Fruit fly (Drosophila melanogaster): ENCODE measurements around the gene snRNP-U1-C.

The snRNP-U1-C gene

dm6 chr3R:19014742-19015422 lies 31.4 kb upstream of the snRNP-U1-C start (continued):
- TF ChIP-seq CG31441 (GFP tag; IDR thresholded peaks at IDR 0.05) (peak; percentile 66), Lim3 (GFP tag; IDR thresholded peaks at IDR 0.05) (no peak), Chrac-16 (GFP tag; optimal IDR thresholded peaks at IDR 0.05) (peak; percentile 24), sim (GFP tag; IDR thresholded peaks at IDR 0.05) (peak; percentile 69), CG10147 (GFP tag; optimal IDR thresholded peaks at IDR 0.05) (peak; percentile 15), HLH3B (GFP tag; IDR thresholded peaks at IDR 0.05) (peak; percentile 65), CG4820 (GFP tag; optimal IDR thresholded peaks at IDR 0.05) (peak; percentile 25), ac (GFP tag; optimal IDR thresholded peaks at IDR 0.05) (no peak), CG4424 (GFP tag; optimal IDR thresholded peaks at IDR 0.05) (peak; percentile 10), pum (GFP tag; optimal IDR thresholded peaks at IDR 0.05) (no peak), Oli (tag; optimal IDR thresholded peaks at IDR 0.05) (peak; percentile 50), Asciz (GFP tag; optimal IDR thresholded peaks at IDR 0.05) (peak; percentile 26), CG9437 (GFP tag; optimal IDR thresholded peaks at IDR 0.05) (peak; percentile 20), CG1602 (GFP tag; optimal IDR thresholded peaks at IDR 0.05) (peak; percentile 32), Sin3A (optimal IDR thresholded peaks at IDR 0.05) (no peak), Adf1 (GFP tag; IDR thresholded peaks at IDR 0.05) (no peak), fd64A (GFP tag; optimal IDR thresholded peaks at IDR 0.05) (no peak), jing (GFP tag; optimal IDR thresholded peaks at IDR 0.05) (no peak), prd (optimal IDR thresholded peaks at IDR 0.05) (no peak), prd (GFP tag; IDR thresholded peaks at IDR 0.05) (peak; percentile 56; the same call in 1 of the 3 replicates), dysf (GFP tag; IDR thresholded peaks at IDR 0.05) (peak; percentile 45; the same call in 1 of the 3 replicates), CG7987 (GFP tag; optimal IDR thresholded peaks at IDR 0.05) (no peak), ken (GFP tag; IDR thresholded peaks at IDR 0.05) (0 out of 3 replicates have a peak, but pooled peaks have one; percentile 43), CG7928 (GFP tag; optimal IDR thresholded peaks at IDR 0.05) (no peak), CG1647 (GFP tag; optimal IDR thresholded peaks at IDR 0.05) (no peak), Hmr (GFP tag; optimal IDR thresholded peaks at IDR 0.05) (no peak), h (optimal IDR thresholded peaks at IDR 0.05) (no peak), Elba2 (GFP tag; optimal IDR thresholded peaks at IDR 0.05) (no peak), CG17361 (GFP tag; IDR thresholded peaks at IDR 0.05) (peak; percentile 70; the same call in 2 of the 3 replicates), CG7839 (tag; optimal IDR thresholded peaks at IDR 0.05) (peak; percentile 60), CG4328 (GFP tag; optimal IDR thresholded peaks at IDR 0.05) (no peak), ap (GFP tag; IDR thresholded peaks at IDR 0.05) (0 out of 2 replicates have a peak, but pooled peaks have one; percentile 5), CG15514 (GFP tag; optimal IDR thresholded peaks at IDR 0.05) (no peak), Dp (GFP tag; optimal IDR thresholded peaks at IDR 0.05) (no peak)

dm6 chr3R:19014027-19014426 lies 30.6 kb upstream of the snRNP-U1-C start:
- TF ChIP-seq Gug (GFP tag; IDR thresholded peaks at IDR 0.05) (no peak), pita (GFP tag; optimal IDR thresholded peaks at IDR 0.05) (peak; percentile 56), CTCF (GFP tag; optimal IDR thresholded peaks at IDR 0.05) (peak; percentile 37), Opbp (GFP tag; IDR thresholded peaks at IDR 0.05; ENCODE audit: partially characterized antibody) (no peak), crol (GFP tag; IDR thresholded peaks at IDR 0.05) (peak; percentile 19; the same call in 1 of the 2 replicates), CG8290 (GFP tag; optimal IDR thresholded peaks at IDR 0.05) (no peak), CG8290 (tag; optimal IDR thresholded peaks at IDR 0.05) (peak in 1 of 2 experiments; percentile 26), klu (GFP tag; IDR thresholded peaks at IDR 0.05) (peak; percentile 71), CG2199 (GFP tag; IDR thresholded peaks at IDR 0.05) (peak; percentile 81; the same call in 1 of the 3 replicates), CG6254 (GFP tag; optimal IDR thresholded peaks at IDR 0.05) (no peak), cg (GFP tag; optimal IDR thresholded peaks at IDR 0.05) (peak; percentile 63), CG15514 (GFP tag; optimal IDR thresholded peaks at IDR 0.05) (peak; percentile 18), cad (GFP tag; optimal IDR thresholded peaks at IDR 0.05) (peak; percentile 71), CG11085 (GFP tag; IDR thresholded peaks at IDR 0.05) (no peak), MTF-1 (GFP tag; optimal IDR thresholded peaks at IDR 0.05; ENCODE audit: borderline replicate concordance) (no peak), chinmo (GFP tag; IDR thresholded peaks at IDR 0.05; ENCODE audit: partially characterized antibody) (no peak), Optix (GFP tag; IDR thresholded peaks at IDR 0.05) (no peak), CG9437 (GFP tag; optimal IDR thresholded peaks at IDR 0.05) (no peak), ci (GFP tag; IDR thresholded peaks at IDR 0.05) (0 out of 3 replicates have a peak, but pooled peaks have one; percentile 22), BtbVII (GFP tag; optimal IDR thresholded peaks at IDR 0.05) (no peak), CG1603 (tag; optimal IDR thresholded peaks at IDR 0.05) (no peak), Chrac-16 (GFP tag; optimal IDR thresholded peaks at IDR 0.05) (no peak)

Data from whole organism, embryonic.